Fruit fly (Drosophila melanogaster) whole organism, prepupa: Measurements from ENCODE around the gene shi.
A peak's percentile ranks its signal among the peaks of the same experiment; 100 is the strongest.

ENCODE experiments used
- CG10631 ChIP-seq: fragments of 200-800 bp; sonication (Bioruptor generic); optimal IDR thresholded peaks from 2 replicates; lab custom pipeline; 2016; ENCODE audit warnings: missing biosample characterization, missing genetic modification characterization
- CG11294 ChIP-seq: fragments of 200-800 bp; sonication (Bioruptor generic); IDR thresholded peaks from 2 replicates; pipeline ENCODE4 v1.3.6; 2022; ENCODE audit warnings: missing biosample characterization, missing genetic modification characterization
- CG11762 ChIP-seq: fragments of 200-800 bp; sonication (Bioruptor generic); optimal IDR thresholded peaks from 3 replicates; lab custom pipeline; 2016; ENCODE audit warnings: missing biosample characterization, missing genetic modification characterization; ENCODE audit not compliant: insufficient read depth
- CG11902 ChIP-seq: fragments of 200-800 bp; sonication (Bioruptor generic); optimal IDR thresholded peaks from 3 replicates; lab custom pipeline; 2016; ENCODE audit warnings: missing biosample characterization, missing genetic modification characterization
- CG15336 ChIP-seq: fragments of 200-800 bp; sonication (Bioruptor generic); IDR thresholded peaks from 2 replicates; pipeline ENCODE4 v1.3.6; 2022; ENCODE audit warnings: missing biosample characterization, missing genetic modification characterization
- CG16779 ChIP-seq: fragments of 200-800 bp; sonication (Bioruptor generic); optimal IDR thresholded peaks from 3 replicates; lab custom pipeline; 2017; ENCODE audit warnings: missing biosample characterization, mild to moderate bottlenecking, missing genetic modification characterization
- CG3032 ChIP-seq: fragments of 200-800 bp; optimal IDR thresholded peaks from 2 replicates; lab custom pipeline; 2019; ENCODE audit warnings: missing biosample characterization, mild to moderate bottlenecking, missing genetic modification characterization, moderate library complexity
- CG31627 ChIP-seq: fragments of 200-800 bp; sonication (Bioruptor generic); optimal IDR thresholded peaks from 3 replicates; lab custom pipeline; 2016; ENCODE audit warnings: missing biosample characterization, missing genetic modification characterization
- CG32006 ChIP-seq: fragments of 200-800 bp; sonication (Bioruptor generic); optimal IDR thresholded peaks from 3 replicates; lab custom pipeline; 2017; ENCODE audit warnings: missing biosample characterization, mild to moderate bottlenecking, missing genetic modification characterization
- CG34406 ChIP-seq: fragments of 200-800 bp; sonication (Bioruptor generic); optimal IDR thresholded peaks from 3 replicates; lab custom pipeline; 2016; ENCODE audit warnings: missing biosample characterization, missing genetic modification characterization
- CG3919 ChIP-seq: fragments of 200-800 bp; sonication (Bioruptor generic); optimal IDR thresholded peaks from 3 replicates; lab custom pipeline; 2016; ENCODE audit warnings: missing biosample characterization, missing genetic modification characterization
- CG4318 ChIP-seq: fragments of 200-800 bp; sonication (Bioruptor generic); optimal IDR thresholded peaks from 3 replicates; lab custom pipeline; 2017; ENCODE audit warnings: missing biosample characterization, mild to moderate bottlenecking, missing genetic modification characterization
- CG6163 ChIP-seq: fragments of 200-800 bp; sonication (Bioruptor generic); IDR thresholded peaks from 3 replicates; pipeline ENCODE4 v1.3.6; 2022; ENCODE audit warnings: missing biosample characterization, missing genetic modification characterization
- CG6276 ChIP-seq: fragments of 200-800 bp; sonication (Bioruptor generic); optimal IDR thresholded peaks from 2 replicates; lab custom pipeline; 2017; ENCODE audit warnings: missing biosample characterization, mild to moderate bottlenecking, missing genetic modification characterization
- CG6792 ChIP-seq: fragments of 200-800 bp; sonication (Bioruptor generic); optimal IDR thresholded peaks from 3 replicates; lab custom pipeline; 2016; ENCODE audit warnings: missing biosample characterization, missing genetic modification characterization
- CG6808 ChIP-seq: fragments of 200-800 bp; sonication (Bioruptor generic); optimal IDR thresholded peaks from 3 replicates; lab custom pipeline; 2017; ENCODE audit warnings: missing biosample characterization, missing genetic modification characterization, mild to moderate bottlenecking, moderate library complexity, missing genetic modification reagents
- CG6854 ChIP-seq: fragments of 200-800 bp; sonication (Bioruptor generic); optimal IDR thresholded peaks from 2 replicates; lab custom pipeline; 2017; ENCODE audit warnings: missing biosample characterization, mild to moderate bottlenecking, missing genetic modification characterization
- CG7368 ChIP-seq: fragments of 200-800 bp; sonication (Bioruptor generic); optimal IDR thresholded peaks from 3 replicates; lab custom pipeline; 2016; ENCODE audit warnings: missing biosample characterization, missing genetic modification characterization
- CG9139 ChIP-seq: fragments of 200-800 bp; sonication (Bioruptor generic); optimal IDR thresholded peaks from 3 replicates; lab custom pipeline; 2017; ENCODE audit warnings: missing biosample characterization, mild to moderate bottlenecking, missing genetic modification characterization
- Eip75B ChIP-seq: fragments of 200-800 bp; sonication (Bioruptor generic); optimal IDR thresholded peaks from 3 replicates; lab custom pipeline; 2016; ENCODE audit warnings: missing biosample characterization, missing genetic modification characterization
- Eip78C ChIP-seq: fragments of 200-800 bp; sonication (Bioruptor generic); peaks from one replicate; lab custom pipeline; 2016; ENCODE audit warnings: missing biosample characterization, missing genetic modification characterization
- Eip93F ChIP-seq: fragments of 200-800 bp; sonication (Bioruptor generic); optimal IDR thresholded peaks from 2 replicates; lab custom pipeline; 2016; ENCODE audit warnings: missing biosample characterization, mild to moderate bottlenecking, missing genetic modification characterization
- Ets21C ChIP-seq: fragments of 200-800 bp; sonication (Bioruptor generic); optimal IDR thresholded peaks from 3 replicates; lab custom pipeline; 2016; ENCODE audit warnings: missing biosample characterization, missing genetic modification characterization
- Ets96B ChIP-seq: fragments of 200-800 bp; optimal IDR thresholded peaks from 2 replicates; lab custom pipeline; 2019; ENCODE audit warnings: missing biosample characterization, mild to moderate bottlenecking, missing genetic modification characterization, moderate library complexity
- Gug ChIP-seq: fragments of 200-800 bp; sonication (Bioruptor generic); IDR thresholded peaks from 2 replicates; pipeline ENCODE4 v1.3.6; 2022; ENCODE audit warnings: missing biosample characterization, missing genetic modification characterization
- Hr38 ChIP-seq: sonication (Bioruptor generic); optimal IDR thresholded peaks from 2 replicates; lab custom pipeline; 2016; ENCODE audit warnings: missing biosample characterization, missing genetic modification characterization
- Hr39 ChIP-seq: fragments of 200-800 bp; sonication (Bioruptor generic); optimal IDR thresholded peaks from 2 replicates; lab custom pipeline; 2016; ENCODE audit warnings: missing biosample characterization, missing genetic modification characterization
- Hr4 ChIP-seq: fragments of 200-800 bp; sonication (Bioruptor generic); optimal IDR thresholded peaks from 3 replicates; lab custom pipeline; 2016; ENCODE audit warnings: missing biosample characterization, missing genetic modification characterization
- Lpt ChIP-seq: fragments of 200-800 bp; sonication (Bioruptor generic); optimal IDR thresholded peaks from 3 replicates; lab custom pipeline; 2016; ENCODE audit warnings: missing biosample characterization, missing genetic modification characterization
- OdsH ChIP-seq: fragments of 200-800 bp; sonication (Bioruptor generic); optimal IDR thresholded peaks from 3 replicates; lab custom pipeline; 2016; ENCODE audit warnings: missing biosample characterization, missing genetic modification characterization
- Sox102F ChIP-seq: fragments of 200-800 bp; sonication (Bioruptor generic); optimal IDR thresholded peaks from 2 replicates; lab custom pipeline; 2016; ENCODE audit warnings: missing biosample characterization, mild to moderate bottlenecking, missing genetic modification characterization
- Sox14 ChIP-seq: fragments of 200-800 bp; sonication (Bioruptor generic); optimal IDR thresholded peaks from 3 replicates; lab custom pipeline; 2016; ENCODE audit warnings: missing biosample characterization, missing genetic modification characterization
- achi ChIP-seq: fragments of 200-800 bp; sonication (Bioruptor generic); optimal IDR thresholded peaks from 3 replicates; lab custom pipeline; 2016; ENCODE audit warnings: missing biosample characterization, missing genetic modification characterization
- acj6 ChIP-seq: fragments of 200-800 bp; sonication (Bioruptor generic); optimal IDR thresholded peaks from 3 replicates; lab custom pipeline; 2016; ENCODE audit warnings: missing biosample characterization, missing genetic modification characterization
- dac ChIP-seq: fragments of 200-800 bp; sonication (Bioruptor generic); optimal IDR thresholded peaks from 2 replicates; lab custom pipeline; 2017; ENCODE audit warnings: missing biosample characterization, mild to moderate bottlenecking, missing genetic modification characterization
- dsx ChIP-seq: fragments of 200-800 bp; optimal IDR thresholded peaks from 3 replicates; lab custom pipeline; 2019; ENCODE audit warnings: missing biosample characterization, mild to moderate bottlenecking, missing genetic modification characterization, moderate library complexity; ENCODE audit not compliant: poor library complexity, severe bottlenecking
- eg ChIP-seq: fragments of 200-800 bp; sonication (Bioruptor generic); IDR thresholded peaks from 3 replicates; pipeline ENCODE4 v1.3.6; 2022; ENCODE audit warnings: missing biosample characterization, missing genetic modification characterization
- fd59A ChIP-seq: fragments of 200-800 bp; sonication (Bioruptor generic); optimal IDR thresholded peaks from 2 replicates; lab custom pipeline; 2017; ENCODE audit warnings: missing biosample characterization, mild to moderate bottlenecking, missing genetic modification characterization, missing genetic modification reagents
- fd85E ChIP-seq: fragments of 200-800 bp; sonication (Bioruptor generic); optimal IDR thresholded peaks from 3 replicates; lab custom pipeline; 2016; ENCODE audit warnings: missing biosample characterization, missing genetic modification characterization
- lz ChIP-seq: fragments of 200-800 bp; sonication (Bioruptor generic); optimal IDR thresholded peaks from 3 replicates; lab custom pipeline; 2016; ENCODE audit warnings: missing biosample characterization, missing genetic modification characterization
- net ChIP-seq: fragments of 200-800 bp; sonication (Bioruptor generic); optimal IDR thresholded peaks from 3 replicates; lab custom pipeline; 2016; ENCODE audit warnings: missing biosample characterization, missing genetic modification characterization
- pdm3 ChIP-seq: fragments of 200-800 bp; sonication (Bioruptor generic); optimal IDR thresholded peaks from 3 replicates; lab custom pipeline; 2016; ENCODE audit warnings: missing biosample characterization, missing genetic modification characterization
- spab ChIP-seq: fragments of 200-800 bp; sonication (Bioruptor generic); optimal IDR thresholded peaks from 2 replicates; lab custom pipeline; 2017; ENCODE audit warnings: missing biosample characterization, mild to moderate bottlenecking, missing genetic modification characterization, missing genetic modification reagents
- svp ChIP-seq: fragments of 200-800 bp; sonication (Bioruptor generic); peaks from one replicate; lab custom pipeline; 2016; ENCODE audit warnings: missing biosample characterization, missing genetic modification characterization
- topi ChIP-seq: fragments of 200-800 bp; sonication (Bioruptor generic); optimal IDR thresholded peaks from 3 replicates; lab custom pipeline; 2016; ENCODE audit warnings: missing biosample characterization, missing genetic modification characterization
- vri ChIP-seq: fragments of 200-800 bp; sonication (Bioruptor generic); optimal IDR thresholded peaks from 3 replicates; lab custom pipeline; 2016; ENCODE audit warnings: missing biosample characterization, mild to moderate bottlenecking, missing genetic modification characterization

The shi gene

DNA sequence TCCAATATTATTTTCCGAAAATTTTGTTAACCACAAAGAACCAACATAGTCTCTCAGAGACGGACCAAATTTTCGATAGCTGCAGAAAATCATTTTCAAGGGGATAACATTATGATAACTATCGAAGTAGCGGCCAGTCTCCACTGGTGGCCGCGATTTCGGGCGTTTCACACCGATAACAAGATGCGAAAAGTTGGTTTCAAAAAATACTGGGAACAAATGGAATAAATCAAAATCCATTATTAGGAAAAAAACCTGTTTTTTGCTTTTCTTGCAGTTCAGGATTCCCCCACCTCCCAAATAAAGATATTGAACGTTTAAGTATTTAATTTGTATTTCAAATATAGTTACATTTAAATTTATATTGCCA is 4.7 kb upstream of the shi start, which contains the start of gene tay:
Gene tay, minus strand, starts transcription at position 65 of the 370 bp plus-strand sequence.
- peak; percentile 61 for TF ChIP-seq Eip78C
- peak; percentile 12 for TF ChIP-seq Sox14 (GFP tag; lab: Kevin White, UChicago)
- TF ChIP-seq CG31627 (GFP tag; lab: Kevin White, UChicago), result peak; percentile 0
- TF ChIP-seq CG6276 (GFP tag; lab: Kevin White, UChicago), result no peak
- peak; percentile 6 for TF ChIP-seq Hr39 (GFP tag; lab: Kevin White, UChicago)
- TF ChIP-seq CG6792, result no peak
- TF ChIP-seq, all 60 proteins: peak for 4

DNA sequence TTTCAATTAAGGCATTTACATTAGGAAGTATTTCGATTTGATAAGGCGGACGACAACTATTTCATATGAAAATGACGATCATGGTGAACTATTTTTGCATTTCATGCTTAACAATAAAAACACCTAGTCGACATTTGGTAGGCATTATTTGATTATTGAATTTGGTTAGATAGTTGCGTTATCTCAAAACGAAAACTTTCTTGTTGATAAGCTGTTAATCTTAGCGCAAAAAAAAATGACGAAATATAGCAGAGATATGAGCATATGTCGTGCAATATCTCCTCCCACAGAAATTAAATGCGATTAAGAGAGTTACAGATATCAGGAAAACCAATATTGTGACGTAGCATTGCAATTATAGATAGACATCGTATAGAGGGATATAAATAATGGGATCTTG is 3.2 kb upstream of the shi start:
- TF ChIP-seq svp (GFP tag; lab: Kevin White, UChicago), result no peak
- TF ChIP-seq pdm3 (GFP tag; lab: Kevin White, UChicago), result no peak
- TF ChIP-seq topi (GFP tag; lab: Kevin White, UChicago), result no peak
- no peak for TF ChIP-seq dac (GFP tag; lab: Kevin White, UChicago)
- TF ChIP-seq Hr4 (GFP tag; lab: Kevin White, UChicago), result no peak
- TF ChIP-seq CG6854 (GFP tag; lab: Kevin White, UChicago), result no peak
- TF ChIP-seq CG7368 (GFP tag; lab: Kevin White, UChicago), result no peak
- TF ChIP-seq CG6808 (GFP tag; lab: Kevin White, UChicago), result no peak
- no peak for TF ChIP-seq CG3919 (GFP tag; lab: Kevin White, UChicago)
- no peak for TF ChIP-seq vri (GFP tag; lab: Kevin White, UChicago)
- TF ChIP-seq CG10631 (GFP tag; lab: Kevin White, UChicago), result no peak
- no peak for TF ChIP-seq Eip75B (GFP tag; lab: Kevin White, UChicago)
- TF ChIP-seq Ets21C (GFP tag; lab: Kevin White, UChicago), result no peak
- no peak for TF ChIP-seq CG15336
- TF ChIP-seq, all 60 proteins: peak for 0

DNA sequence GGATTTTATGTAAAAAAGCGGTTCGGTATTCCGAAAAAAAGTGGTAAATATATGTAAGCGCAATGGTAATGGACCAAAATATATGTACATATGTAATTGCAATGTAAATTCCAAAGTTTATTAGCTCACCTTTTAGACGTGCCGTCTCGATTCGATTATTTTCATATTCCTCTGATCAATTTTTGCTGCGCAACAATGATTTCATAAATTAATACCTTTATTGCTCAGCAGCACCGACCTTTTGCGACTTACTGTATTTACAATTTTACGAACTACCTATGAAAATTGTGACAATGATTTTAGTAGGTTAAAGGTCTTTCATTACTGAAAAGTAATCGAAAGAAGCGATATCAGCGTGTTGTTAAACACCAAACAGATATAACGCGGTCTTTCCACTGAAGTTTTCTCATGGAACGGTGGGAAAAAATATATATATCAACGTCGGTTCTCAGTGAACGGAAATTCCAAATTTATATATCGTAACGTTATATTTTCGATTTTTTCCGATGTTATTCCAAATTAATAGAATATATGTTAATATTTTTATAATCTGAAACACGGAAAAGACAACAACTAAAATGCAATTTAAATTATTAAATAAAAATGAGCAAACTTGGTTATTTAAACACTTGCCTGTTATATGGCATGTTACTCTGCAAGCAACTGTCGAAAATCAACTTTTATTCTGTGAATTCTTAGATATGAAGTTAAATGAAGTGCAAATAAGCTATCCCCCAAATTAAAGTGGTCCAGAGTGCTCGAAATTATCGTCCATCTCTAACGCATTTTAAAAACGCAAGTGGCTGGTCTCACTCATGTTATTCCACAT is 1.9 kb upstream of the shi start, which contains the start of the genes MSBP and CG15916:
Gene MSBP, minus strand, starts transcription at position 330 of the 829 bp plus-strand sequence.
Gene CG15916, plus strand, starts transcription at position 810 of the 829 bp plus-strand sequence.
- TF ChIP-seq CG6792, result no peak
- no peak for TF ChIP-seq Hr38
- no peak for TF ChIP-seq Eip93F (GFP tag; lab: Kevin White, UChicago)
- peak; percentile 54 for TF ChIP-seq OdsH
- no peak for TF ChIP-seq spab (GFP tag; lab: Kevin White, UChicago)
- peak; percentile 21 for TF ChIP-seq achi (GFP tag; lab: Kevin White, UChicago)
- peak; percentile 37 for TF ChIP-seq acj6
- TF ChIP-seq CG11294 (GFP tag; lab: Robert Waterston, UW), result no peak
- no peak for TF ChIP-seq CG15336
- TF ChIP-seq fd59A (GFP tag; lab: Kevin White, UChicago), result peak; percentile 29
- TF ChIP-seq CG3032 (tag; lab: Kevin White, UChicago), result peak; percentile 53
- no peak for TF ChIP-seq Sox102F
- no peak for TF ChIP-seq CG6163 (GFP tag; lab: Robert Waterston, UW)
- no peak for TF ChIP-seq CG11762 (GFP tag; lab: Kevin White, UChicago)
- TF ChIP-seq Hr4 (GFP tag; lab: Kevin White, UChicago), result peak; percentile 8
- no peak for TF ChIP-seq CG7368 (GFP tag; lab: Kevin White, UChicago)
- TF ChIP-seq Lpt (GFP tag; lab: Kevin White, UChicago), result peak; percentile 3
- peak; percentile 2 for TF ChIP-seq Ets96B (tag; lab: Kevin White, UChicago)
- TF ChIP-seq Ets21C (GFP tag; lab: Kevin White, UChicago), result no peak
- peak; percentile 44 for TF ChIP-seq CG4318 (GFP tag; lab: Kevin White, UChicago)
- no peak for TF ChIP-seq fd85E (GFP tag; lab: Kevin White, UChicago)
- TF ChIP-seq CG16779 (tag; lab: Kevin White, UChicago), result no peak
- TF ChIP-seq CG9139, result no peak
- no peak for TF ChIP-seq CG32006 (GFP tag; lab: Kevin White, UChicago)
- TF ChIP-seq dsx, result no peak
- peak; percentile 26 for TF ChIP-seq CG31627 (GFP tag; lab: Kevin White, UChicago)
- no peak for TF ChIP-seq lz (GFP tag; lab: Kevin White, UChicago)
- TF ChIP-seq Gug, result peak; percentile 38; the same call in 1 of the 2 replicates
- no peak for TF ChIP-seq CG6854 (GFP tag; lab: Kevin White, UChicago)
- peak; percentile 18 for TF ChIP-seq CG34406
- no peak for TF ChIP-seq net
- no peak; the same call in 2 of the 3 replicates for TF ChIP-seq eg (GFP tag; lab: Robert Waterston, UW)
- TF ChIP-seq CG6808 (GFP tag; lab: Kevin White, UChicago), result peak; percentile 8
- TF ChIP-seq CG11902, result peak; percentile 12
